Worm (Caenorhabditis elegans): Measurements from ENCODE around the gene B0294.3.

B0294.3 gene

ce11 chrX:1880665-1881064, 11.3 kb upstream of the B0294.3 start (continued):
- peak; percentile 74 for TF ChIP-seq ceh-6 (GFP tag; optimal IDR thresholded peaks at IDR 0.05)
- TF ChIP-seq che-1 (tag; optimal IDR thresholded peaks at IDR 0.05): peak; percentile 77
- no peak for TF ChIP-seq pag-3 (tag; optimal IDR thresholded peaks at IDR 0.05; ENCODE audit: borderline replicate concordance)
- TF ChIP-seq tbx-2 (tag; optimal IDR thresholded peaks at IDR 0.05): peak; percentile 78
- TF ChIP-seq ceh-19 (GFP tag; optimal IDR thresholded peaks at IDR 0.05): peak; percentile 82
- TF ChIP-seq nhr-11 (tag; optimal IDR thresholded peaks at IDR 0.05): no peak
- peak; percentile 58 for TF ChIP-seq nfya-1 (tag; optimal IDR thresholded peaks at IDR 0.05)
- TF ChIP-seq fax-1 (tag; optimal IDR thresholded peaks at IDR 0.05): peak; percentile 27
- TF ChIP-seq unc-86 (tag; optimal IDR thresholded peaks at IDR 0.05): peak; percentile 57
- no peak for TF ChIP-seq ceh-31 (tag; optimal IDR thresholded peaks at IDR 0.05)
- TF ChIP-seq ttx-3 (tag; optimal IDR thresholded peaks at IDR 0.05): peak; percentile 46
- no peak for TF ChIP-seq ama-1 (optimal IDR thresholded peaks at IDR 0.05)
- no peak for TF ChIP-seq dmd-4 (tag; optimal IDR thresholded peaks at IDR 0.05; ENCODE audit: borderline replicate concordance)
- peak; percentile 60 for TF ChIP-seq lin-11 (tag; optimal IDR thresholded peaks at IDR 0.05)
- TF ChIP-seq T23F11.4 (GFP tag; optimal IDR thresholded peaks at IDR 0.05): peak; percentile 51
- TF ChIP-seq ceh-45 (GFP tag; IDR thresholded peaks at IDR 0.05): peak; percentile 41; the same call in 1 of the 2 replicates
- TF ChIP-seq ceh-2 (tag; optimal IDR thresholded peaks at IDR 0.05): peak; percentile 61
- TF ChIP-seq sox-2 (GFP tag; IDR thresholded peaks at IDR 0.05): peak; percentile 68
- TF ChIP-seq sox-4 (tag; optimal IDR thresholded peaks at IDR 0.05): peak; percentile 62
- TF ChIP-seq ceh-14 (tag; optimal IDR thresholded peaks at IDR 0.05): peak; percentile 2
- TF ChIP-seq nhr-232 (tag; optimal IDR thresholded peaks at IDR 0.05): peak; percentile 61
- peak; percentile 65 for TF ChIP-seq C38D4.7 (GFP tag; optimal IDR thresholded peaks at IDR 0.05)
- no peak for TF ChIP-seq pha-4 (tag; optimal IDR thresholded peaks at IDR 0.05)
- peak; percentile 66 for TF ChIP-seq hlh-6 (tag; optimal IDR thresholded peaks at IDR 0.05)
- TF ChIP-seq unc-3 (GFP tag; conservative IDR thresholded peaks at IDR 0.05): peak; percentile 51
- no peak for TF ChIP-seq unc-3 (tag; optimal IDR thresholded peaks at IDR 0.05)
- no peak for TF ChIP-seq hlh-30 (tag; optimal IDR thresholded peaks at IDR 0.05; ENCODE audit: insufficient read depth)
- TF ChIP-seq elt-2 (tag; optimal IDR thresholded peaks at IDR 0.05): peak; percentile 85
- TF ChIP-seq odd-2 (tag; optimal IDR thresholded peaks at IDR 0.05): peak; percentile 48
- peak; percentile 4 for TF ChIP-seq tbx-7 (tag; optimal IDR thresholded peaks at IDR 0.05)
- TF ChIP-seq pha-2 (tag; optimal IDR thresholded peaks at IDR 0.05): peak; percentile 71
- TF ChIP-seq pros-1 (tag; optimal IDR thresholded peaks at IDR 0.05): no peak
- TF ChIP-seq ets-4 (tag; optimal IDR thresholded peaks at IDR 0.05): no peak
- no peak for TF ChIP-seq lim-6 (tag; optimal IDR thresholded peaks at IDR 0.05)
- no peak for TF ChIP-seq ceh-22 (tag; optimal IDR thresholded peaks at IDR 0.05)

ce11 chrX:1888445-1889035, 3.4 kb upstream of the B0294.3 start:
- TF ChIP-seq hlh-13 (GFP tag; optimal IDR thresholded peaks at IDR 0.05): no peak
- no peak for TF ChIP-seq lim-6 (tag; optimal IDR thresholded peaks at IDR 0.05)
- peak; percentile 4 for TF ChIP-seq unc-42 (tag; optimal IDR thresholded peaks at IDR 0.05)
- TF ChIP-seq ceh-18 (tag; optimal IDR thresholded peaks at IDR 0.05): peak; percentile 18
- TF ChIP-seq sdc-2 (tag; optimal IDR thresholded peaks at IDR 0.05): peak; percentile 98
- peak; percentile 42 for TF ChIP-seq tbx-2 (tag; optimal IDR thresholded peaks at IDR 0.05)
- peak; percentile 30 for TF ChIP-seq ceh-14 (tag; optimal IDR thresholded peaks at IDR 0.05)

- no peak for TF ChIP-seq ttx-3 (tag; optimal IDR thresholded peaks at IDR 0.05)
- TF ChIP-seq fkh-6 (tag; optimal IDR thresholded peaks at IDR 0.05): no peak
- no peak for TF ChIP-seq unc-3 (GFP tag; conservative IDR thresholded peaks at IDR 0.05)
- no peak for TF ChIP-seq unc-3 (tag; optimal IDR thresholded peaks at IDR 0.05)
- no peak for TF ChIP-seq lim-6 (tag; optimal IDR thresholded peaks at IDR 0.05)
- no peak for TF ChIP-seq madf-2 (tag; optimal IDR thresholded peaks at IDR 0.05)
- no peak for TF ChIP-seq unc-86 (tag; optimal IDR thresholded peaks at IDR 0.05)
Measured at ce11 chrX:1890817-1891216, 1.2 kb upstream of the B0294.3 start.

Data from whole organism, late embryonic.